Worm (Caenorhabditis elegans): ENCODE measurements around the gene C45G9.5.

DNA sequence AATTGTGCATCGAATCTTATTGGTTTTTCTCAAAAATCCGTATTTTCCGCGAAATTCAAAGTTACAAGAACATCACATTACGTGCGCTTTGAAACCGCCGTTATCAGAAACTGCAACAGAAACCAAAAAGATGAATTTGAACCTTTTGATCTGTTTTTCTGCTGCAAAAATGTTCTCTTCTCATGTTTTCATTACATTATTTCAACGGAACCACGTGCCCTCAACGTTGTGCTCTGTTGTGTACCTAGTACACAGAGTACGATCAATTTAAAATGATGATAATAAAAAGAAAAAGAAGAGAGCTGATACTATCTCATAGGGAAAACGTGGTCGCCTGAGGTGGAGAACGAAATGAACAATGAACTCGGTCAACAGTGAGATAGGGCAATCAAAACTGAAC is 30.1 kb downstream of the C45G9.5 start:
- no peak for TF ChIP-seq snpc-4 (tag; optimal IDR thresholded peaks at IDR 0.05)
- TF ChIP-seq daf-19 (GFP tag; conservative IDR thresholded peaks at IDR 0.05) = no peak
- no peak for TF ChIP-seq ceh-44 (GFP tag; IDR thresholded peaks at IDR 0.05)
- peak; percentile 94 for TF ChIP-seq hlh-11 (tag; optimal IDR thresholded peaks at IDR 0.05)
- TF ChIP-seq mxl-2 (GFP tag; conservative IDR thresholded peaks at IDR 0.05) = no peak
- TF ChIP-seq aha-1 (tag) = no peak
- TF ChIP-seq lin-13 (GFP tag; optimal IDR thresholded peaks at IDR 0.05) = no peak
- no peak for TF ChIP-seq skn-1 (tag; optimal IDR thresholded peaks at IDR 0.05)
- TF ChIP-seq nhr-111 (GFP tag; optimal IDR thresholded peaks at IDR 0.05) = no peak
- no peak for TF ChIP-seq fkh-10 (GFP tag; optimal IDR thresholded peaks at IDR 0.05)
- no peak for TF ChIP-seq ceh-28 (tag; optimal IDR thresholded peaks at IDR 0.05)
